Fruit fly (Drosophila melanogaster) whole organism, embryonic: ENCODE measurements around the gene Mzt1.

Experiments used
- Ada2b ChIP-seq: fragments of 200-800 bp; sonication (Bioruptor generic); IDR thresholded peaks from 2 replicates; pipeline ENCODE4 v1.3.6; 2022; ENCODE audit warnings: missing biosample characterization, missing genetic modification characterization
- Atf6 ChIP-seq: fragments of 200-800 bp; sonication (Bioruptor generic); IDR thresholded peaks from 2 replicates; pipeline ENCODE4 v1.3.6; 2022; ENCODE audit warnings: missing biosample characterization, missing genetic modification characterization
- BtbVII ChIP-seq: fragments of 200-800 bp; sonication (Bioruptor generic); optimal IDR thresholded peaks from 3 replicates; lab custom pipeline; 2017; ENCODE audit warnings: missing biosample characterization, mild to moderate bottlenecking, missing genetic modification characterization
- CG12236 ChIP-seq: fragments of 200-800 bp; sonication (Bioruptor generic); optimal IDR thresholded peaks from 2 replicates; lab custom pipeline; 2016; ENCODE audit warnings: missing biosample characterization, missing genetic modification characterization
- CG12299 ChIP-seq: fragments of 200-800 bp; sonication (Bioruptor generic); optimal IDR thresholded peaks from 2 replicates; lab custom pipeline; 2018; ENCODE audit warnings: missing biosample characterization, mild to moderate bottlenecking, missing genetic modification characterization
- CG14860 ChIP-seq: fragments of 200-800 bp; sonication (Bioruptor generic); IDR thresholded peaks from 3 replicates; pipeline ENCODE4 v1.3.6; 2022; ENCODE audit warnings: missing biosample characterization, missing genetic modification characterization; ENCODE audit not compliant: partially characterized antibody
- CG15011 ChIP-seq: fragments of 200-800 bp; sonication (Bioruptor generic); optimal IDR thresholded peaks from 3 replicates; lab custom pipeline; 2018; ENCODE audit warnings: missing biosample characterization, mild to moderate bottlenecking, missing genetic modification characterization
- CG15601 ChIP-seq: fragments of 200-800 bp; sonication (Bioruptor generic); optimal IDR thresholded peaks from 3 replicates; lab custom pipeline; 2019; ENCODE audit warnings: missing biosample characterization, mild to moderate bottlenecking, missing genetic modification characterization, moderate library complexity
- CG17359 ChIP-seq: fragments of 200-800 bp; sonication (Bioruptor generic); optimal IDR thresholded peaks from 3 replicates; lab custom pipeline; 2018; ENCODE audit warnings: missing biosample characterization, mild to moderate bottlenecking, missing genetic modification characterization, moderate library complexity
- CG17361 ChIP-seq: fragments of 200-800 bp; sonication (Bioruptor generic); IDR thresholded peaks from 3 replicates; pipeline ENCODE4 v1.3.6; 2022; ENCODE audit warnings: missing biosample characterization, missing genetic modification characterization
- CG17568 ChIP-seq: fragments of 200-800 bp; sonication (Bioruptor generic); optimal IDR thresholded peaks from 2 replicates; lab custom pipeline; 2018; ENCODE audit warnings: missing biosample characterization, mild to moderate bottlenecking, missing genetic modification characterization, moderate library complexity
- CG2199 ChIP-seq: fragments of 200-800 bp; sonication (Bioruptor generic); IDR thresholded peaks from 3 replicates; pipeline ENCODE4 v1.3.6; 2022; ENCODE audit warnings: missing biosample characterization, missing genetic modification characterization
- CG31224 ChIP-seq: fragments of 200-800 bp; sonication (Bioruptor generic); IDR thresholded peaks from 2 replicates; pipeline ENCODE4 v1.3.6; 2022; ENCODE audit warnings: missing biosample characterization, missing genetic modification characterization
- CG43689 ChIP-seq: fragments of 200-800 bp; sonication (Bioruptor generic); IDR thresholded peaks from 2 replicates; pipeline ENCODE4 v1.3.6; 2022; ENCODE audit warnings: missing biosample characterization, missing genetic modification characterization
- CG6854 ChIP-seq: fragments of 200-800 bp; sonication (Bioruptor generic); optimal IDR thresholded peaks from 3 replicates; lab custom pipeline; 2017; ENCODE audit warnings: missing biosample characterization, mild to moderate bottlenecking, missing genetic modification characterization
- CG7357 ChIP-seq: fragments of 200-800 bp; sonication (Bioruptor generic); IDR thresholded peaks from 3 replicates; pipeline ENCODE4 v1.3.6; 2022; ENCODE audit warnings: missing biosample characterization, missing genetic modification characterization
- CG7745 ChIP-seq: fragments of 200-800 bp; sonication (Bioruptor generic); optimal IDR thresholded peaks from 2 replicates; lab custom pipeline; 2018; ENCODE audit warnings: missing biosample characterization, mild to moderate bottlenecking, missing genetic modification characterization, moderate library complexity
- CG9609 ChIP-seq: fragments of 200-800 bp; sonication (Bioruptor generic); optimal IDR thresholded peaks from 3 replicates; lab custom pipeline; 2016; ENCODE audit warnings: missing biosample characterization, missing genetic modification characterization
- CG9817 ChIP-seq: fragments of 200-800 bp; sonication (Bioruptor generic); optimal IDR thresholded peaks from 2 replicates; lab custom pipeline; 2018; ENCODE audit warnings: missing biosample characterization, mild to moderate bottlenecking, missing genetic modification characterization, moderate library complexity
- Doc3 ChIP-seq: fragments of 200-800 bp; sonication (Bioruptor generic); IDR thresholded peaks from 3 replicates; pipeline ENCODE4 v1.3.6; 2022; ENCODE audit warnings: missing biosample characterization, missing genetic modification characterization; ENCODE audit not compliant: partially characterized antibody
- HLH54F ChIP-seq: fragments of 200-800 bp; sonication (Bioruptor generic); optimal IDR thresholded peaks from 3 replicates; lab custom pipeline; 2016; ENCODE audit warnings: missing biosample characterization, missing genetic modification characterization
- Kr ChIP-seq: fragments of 200-800 bp; sonication (Bioruptor generic); optimal IDR thresholded peaks from 2 replicates; lab custom pipeline; 2017; ENCODE audit warnings: missing biosample characterization, mild to moderate bottlenecking, missing genetic modification characterization
- Lpt ChIP-seq: fragments of >200 bp; optimal IDR thresholded peaks from 2 replicates; lab custom pipeline; 2018; ENCODE audit warnings: missing biosample characterization, missing genetic modification characterization
- MBD-R2 ChIP-seq: fragments of 200-800 bp; sonication (Bioruptor generic); IDR thresholded peaks from 2 replicates; pipeline ENCODE4 v1.3.6; 2022; ENCODE audit warnings: missing biosample characterization, missing genetic modification characterization
- Max ChIP-seq: fragments of 200-800 bp; sonication (Bioruptor generic); optimal IDR thresholded peaks from 2 replicates; lab custom pipeline; 2016; ENCODE audit warnings: missing biosample characterization, mild to moderate bottlenecking, missing genetic modification characterization
- NC2α ChIP-seq: fragments of 200-800 bp; sonication (Bioruptor generic); optimal IDR thresholded peaks from 2 replicates; lab custom pipeline; 2016; ENCODE audit warnings: missing biosample characterization, missing genetic modification characterization
- NfI ChIP-seq: fragments of 200-800 bp; sonication (Bioruptor generic); optimal IDR thresholded peaks from 3 replicates; lab custom pipeline; 2018; ENCODE audit warnings: missing biosample characterization, mild to moderate bottlenecking, missing genetic modification characterization, moderate library complexity
- Ravus ChIP-seq: fragments of 200-800 bp; sonication (Bioruptor generic); IDR thresholded peaks from 2 replicates; pipeline ENCODE4 v1.3.6; 2022; ENCODE audit warnings: missing biosample characterization, missing genetic modification characterization
- Sry-δ ChIP-seq: fragments of 200-800 bp; sonication (Bioruptor generic); optimal IDR thresholded peaks from 2 replicates; lab custom pipeline; 2016; ENCODE audit warnings: missing biosample characterization, missing genetic modification characterization
- TFAM ChIP-seq: fragments of 200-800 bp; sonication (Bioruptor generic); optimal IDR thresholded peaks from 2 replicates; lab custom pipeline; 2017; ENCODE audit warnings: missing biosample characterization, missing genetic modification characterization, inconsistent platforms
- ato ChIP-seq: fragments of 200-800 bp; sonication (Bioruptor generic); IDR thresholded peaks from 2 replicates; pipeline ENCODE4 v1.3.6; 2022; ENCODE audit warnings: missing biosample characterization, missing genetic modification characterization; ENCODE audit not compliant: partially characterized antibody
- bcd ChIP-seq: fragments of 200-800 bp; sonication (Bioruptor generic); optimal IDR thresholded peaks from 2 replicates; lab custom pipeline; 2017; ENCODE audit warnings: missing biosample characterization, mild to moderate bottlenecking, missing genetic modification characterization
- cas ChIP-seq: fragments of 200-800 bp; sonication (Bioruptor generic); IDR thresholded peaks from 2 replicates; pipeline ENCODE4 v1.3.6; 2022; ENCODE audit warnings: missing biosample characterization, missing genetic modification characterization
- cato ChIP-seq: fragments of 200-800 bp; sonication (Bioruptor generic); optimal IDR thresholded peaks from 2 replicates; lab custom pipeline; 2016; ENCODE audit warnings: missing biosample characterization, missing genetic modification characterization, borderline replicate concordance
- ci ChIP-seq: fragments of 200-800 bp; sonication (Bioruptor generic); IDR thresholded peaks from 3 replicates; pipeline ENCODE4 v1.3.6; 2022; ENCODE audit warnings: missing biosample characterization, missing genetic modification characterization
- en ChIP-seq: fragments of 200-800 bp; sonication (Bioruptor generic); optimal IDR thresholded peaks from 2 replicates; lab custom pipeline; 2016; ENCODE audit warnings: missing biosample characterization, missing genetic modification characterization
- inv ChIP-seq: fragments of 200-800 bp; sonication (Bioruptor generic); IDR thresholded peaks from 2 replicates; pipeline ENCODE4 v1.3.6; 2022; ENCODE audit warnings: missing biosample characterization, missing genetic modification characterization; ENCODE audit not compliant: partially characterized antibody
- mam ChIP-seq: fragments of 200-800 bp; sonication (Bioruptor generic); optimal IDR thresholded peaks from 3 replicates; lab custom pipeline; 2016; ENCODE audit warnings: missing biosample characterization, missing genetic modification characterization
- nmo ChIP-seq: fragments of 200-800 bp; sonication (Bioruptor generic); optimal IDR thresholded peaks from 2 replicates; lab custom pipeline; 2018; ENCODE audit warnings: missing biosample characterization, mild to moderate bottlenecking, missing genetic modification characterization, moderate library complexity
- org-1 ChIP-seq: fragments of 200-800 bp; sonication (Bioruptor generic); optimal IDR thresholded peaks from 2 replicates; lab custom pipeline; 2017; ENCODE audit warnings: missing biosample characterization, missing genetic modification characterization
- prd ChIP-seq, 3 experiments: fragments of >200 bp in 2 of 3; fragments of 200-800 bp in 1 of 3; sonication (Bioruptor generic) in 1 of 3; optimal IDR thresholded peaks in 2 of 3; IDR thresholded peaks in 1 of 3; 2 replicates in 2 of 3; 3 replicates in 1 of 3; pipeline versions ENCODE4 v1.3.6 to Lab custom; 2017 to 2022; ENCODE audit warnings: missing biosample characterization in 1 of 3, missing genetic modification characterization in 1 of 3
- ranshi ChIP-seq: fragments of 200-800 bp; sonication (Bioruptor generic); IDR thresholded peaks from 2 replicates; pipeline ENCODE4 v1.3.6; 2022; ENCODE audit warnings: missing biosample characterization, missing genetic modification characterization
- schlank ChIP-seq: fragments of 200-800 bp; sonication (Bioruptor generic); optimal IDR thresholded peaks from 2 replicates; lab custom pipeline; 2018; ENCODE audit warnings: missing biosample characterization, mild to moderate bottlenecking, missing genetic modification characterization
- sisA ChIP-seq: fragments of 200-800 bp; sonication (Bioruptor generic); IDR thresholded peaks from 2 replicates; pipeline ENCODE4 v1.3.6; 2022; ENCODE audit warnings: missing biosample characterization, missing genetic modification characterization
- slou ChIP-seq: fragments of 200-800 bp; sonication (Bioruptor generic); optimal IDR thresholded peaks from 3 replicates; lab custom pipeline; 2016; ENCODE audit warnings: missing biosample characterization, missing genetic modification characterization
- sna ChIP-seq: fragments of 200-800 bp; sonication (Bioruptor generic); IDR thresholded peaks from 2 replicates; pipeline ENCODE4 v1.3.6; 2022; ENCODE audit warnings: missing biosample characterization, missing genetic modification characterization; ENCODE audit not compliant: partially characterized antibody
- stwl ChIP-seq: fragments of 200-800 bp; sonication (Bioruptor generic); optimal IDR thresholded peaks from 3 replicates; lab custom pipeline; 2018; ENCODE audit warnings: missing biosample characterization, mild to moderate bottlenecking, missing genetic modification characterization, moderate library complexity
- toy ChIP-seq: fragments of 200-800 bp; sonication (Bioruptor generic); IDR thresholded peaks from 2 replicates; pipeline ENCODE4 v1.3.6; 2022; ENCODE audit warnings: missing biosample characterization, missing genetic modification characterization
- unpg ChIP-seq: fragments of 200-800 bp; sonication (Bioruptor generic); optimal IDR thresholded peaks from 3 replicates; lab custom pipeline; 2018; ENCODE audit warnings: missing biosample characterization, mild to moderate bottlenecking, missing genetic modification characterization, moderate library complexity
- z ChIP-seq: fragments of 200-800 bp; sonication (Bioruptor generic); IDR thresholded peaks from 3 replicates; pipeline ENCODE4 v1.3.6; 2022; ENCODE audit warnings: missing biosample characterization, missing genetic modification characterization

Mzt1 gene

dm6 chr3L:2418769-2419168, 29.7 kb downstream of the Mzt1 start (continued):
- peak; percentile 83 for TF ChIP-seq sisA (GFP tag; lab: Robert Waterston, UW)
- peak; percentile 45 for TF ChIP-seq org-1 (GFP tag; lab: Kevin White, UChicago)
- TF ChIP-seq ranshi (GFP tag; lab: Robert Waterston, UW): peak; percentile 92
- TF ChIP-seq slou (GFP tag; lab: Kevin White, UChicago): peak; percentile 20
- TF ChIP-seq NfI (GFP tag; lab: Kevin White, UChicago): peak; percentile 53
- TF ChIP-seq ci (GFP tag; lab: Robert Waterston, UW): peak; percentile 92
- TF ChIP-seq CG17359 (tag; lab: Kevin White, UChicago): peak; percentile 91
- TF ChIP-seq CG12236: peak; percentile 49
- no peak for TF ChIP-seq CG7745
- TF ChIP-seq Lpt: no peak
- peak; percentile 31 for TF ChIP-seq CG17568 (GFP tag; lab: Kevin White, UChicago)
- peak; percentile 39; the same call in 1 of the 3 replicates for TF ChIP-seq CG7357 (GFP tag; lab: Robert Waterston, UW)
- TF ChIP-seq TFAM (GFP tag; lab: Kevin White, UChicago): peak; percentile 56
- no peak for TF ChIP-seq cato
- peak; percentile 83 for TF ChIP-seq CG2199 (GFP tag; lab: Robert Waterston, UW)
- peak; percentile 63 for TF ChIP-seq HLH54F (GFP tag; lab: Kevin White, UChicago)
- TF ChIP-seq cas: peak; percentile 64
- TF ChIP-seq en (GFP tag; lab: Kevin White, UChicago): peak; percentile 51
- TF ChIP-seq inv (GFP tag; lab: Robert Waterston, UW): no peak
- TF ChIP-seq Ada2b: peak; percentile 86
- no peak for TF ChIP-seq prd (optimal IDR thresholded peaks at IDR 0.05; lab: Kevin White, UChicago)
- peak; percentile 91 for TF ChIP-seq prd (GFP tag; IDR thresholded peaks at IDR 0.05; lab: Robert Waterston, UW)
- peak; percentile 89 for TF ChIP-seq CG6854 (GFP tag; lab: Kevin White, UChicago)
- TF ChIP-seq nmo (GFP tag; lab: Kevin White, UChicago): peak; percentile 76
- TF ChIP-seq Atf6: peak; percentile 90
- peak; percentile 70 for TF ChIP-seq Ravus (GFP tag; lab: Robert Waterston, UW)
- TF ChIP-seq Max (GFP tag; lab: Kevin White, UChicago): peak; percentile 87
- TF ChIP-seq BtbVII: peak; percentile 90
- no peak for TF ChIP-seq z (GFP tag; lab: Robert Waterston, UW)
- TF ChIP-seq bcd (GFP tag; lab: Kevin White, UChicago): peak; percentile 82
- TF ChIP-seq mam (GFP tag; lab: Kevin White, UChicago): peak; percentile 63
- peak; percentile 42 for TF ChIP-seq CG9817 (tag; lab: Kevin White, UChicago)
- TF ChIP-seq Kr (GFP tag; lab: Kevin White, UChicago): no peak
- TF ChIP-seq CG43689 (GFP tag; lab: Robert Waterston, UW): peak; percentile 69
- TF ChIP-seq CG17361 (GFP tag; lab: Robert Waterston, UW): peak; percentile 72
- peak; percentile 52 for TF ChIP-seq Sry-δ (GFP tag; lab: Kevin White, UChicago)
- TF ChIP-seq CG31224: peak; percentile 76
- no peak for TF ChIP-seq sna
- no peak for TF ChIP-seq CG14860 (GFP tag; lab: Robert Waterston, UW)
- TF ChIP-seq toy (GFP tag; lab: Robert Waterston, UW): peak; percentile 63; the same call in 1 of the 2 replicates
- TF ChIP-seq unpg: peak; percentile 76
- peak; percentile 10 for TF ChIP-seq NC2α (GFP tag; lab: Kevin White, UChicago)
- peak; percentile 82 for TF ChIP-seq CG15011 (GFP tag; lab: Kevin White, UChicago)
- TF ChIP-seq schlank (tag; lab: Kevin White, UChicago): no peak
- no peak for TF ChIP-seq stwl (tag; lab: Kevin White, UChicago)
- TF ChIP-seq ato (GFP tag; lab: Robert Waterston, UW): no peak
- peak; percentile 53 for TF ChIP-seq CG9609 (GFP tag; lab: Kevin White, UChicago)
- TF ChIP-seq Doc3 (GFP tag; lab: Robert Waterston, UW): no peak
- peak; percentile 62 for TF ChIP-seq CG12299
- peak; percentile 24 for TF ChIP-seq CG15601 (tag; lab: Kevin White, UChicago)
- peak; percentile 75; the same call in 1 of the 2 replicates for TF ChIP-seq MBD-R2 (GFP tag; lab: Robert Waterston, UW)
